Worm (Caenorhabditis elegans): ENCODE results near the gene C33F10.12.

The C33F10.12 gene

DNA sequence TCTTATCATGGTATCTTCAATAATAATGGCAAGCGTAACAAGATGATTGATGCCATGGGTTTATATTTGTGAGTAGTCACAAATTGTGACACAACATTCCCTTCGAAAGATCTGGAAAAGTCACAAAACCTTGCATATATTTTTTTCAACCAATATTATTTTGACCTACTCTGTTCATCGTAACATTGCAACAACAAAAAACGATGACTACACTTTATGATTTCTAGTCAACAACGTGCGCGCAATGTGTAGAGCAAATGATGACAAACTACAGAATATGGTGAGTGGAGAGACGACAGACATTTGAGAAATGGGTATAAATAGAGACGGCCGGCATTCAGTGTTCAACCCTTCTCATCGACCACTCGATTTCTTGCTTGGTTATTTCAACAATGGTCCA is 44.2 kb upstream of the C33F10.12 start, which contains the start of gene gst-7 (continued):
- no peak for TF ChIP-seq snpc-1.3 (tag; optimal IDR thresholded peaks at IDR 0.05; ENCODE audit: insufficient read depth)
- TF ChIP-seq aptf-2 (GFP tag; conservative IDR thresholded peaks at IDR 0.05): no peak
- no peak for TF ChIP-seq tbx-9 (tag; optimal IDR thresholded peaks at IDR 0.05; ENCODE audit: borderline replicate concordance)
- TF ChIP-seq aptf-3 (GFP tag; IDR thresholded peaks at IDR 0.05): 0 out of 2 replicates have a peak, but pooled peaks have one; percentile 60
- 0 out of 2 replicates have a peak, but pooled peaks have one; percentile 7 for TF ChIP-seq dox-1 (GFP tag; IDR thresholded peaks at IDR 0.05)

DNA sequence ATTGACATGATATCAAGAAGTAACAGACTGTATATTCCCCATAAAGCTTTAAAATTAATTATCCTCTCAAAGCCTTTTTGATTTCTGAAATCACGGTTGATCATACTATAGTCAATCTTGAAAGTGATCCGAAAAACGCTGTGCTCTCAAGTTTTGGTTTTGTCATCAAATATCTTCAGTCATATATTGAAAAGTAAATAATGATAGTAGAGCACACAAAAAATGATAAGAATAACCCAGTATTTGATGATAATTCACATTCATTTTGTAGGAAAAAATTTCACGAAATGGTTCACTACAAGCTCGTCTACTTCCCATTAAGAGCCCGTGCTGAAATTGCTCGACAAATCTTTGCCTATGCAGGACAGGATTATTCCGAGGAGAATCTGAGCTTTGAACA is 42.1 kb upstream of the C33F10.12 start, which contains the start of gene gst-6:
gst-6 (plus strand) TSS at position 263 of the 400 bp plus-strand sequence.
- TF ChIP-seq nhr-80 (tag; optimal IDR thresholded peaks at IDR 0.05) (peak; percentile 29), K12H6.12 (tag; optimal IDR thresholded peaks at IDR 0.05) (no peak)

DNA sequence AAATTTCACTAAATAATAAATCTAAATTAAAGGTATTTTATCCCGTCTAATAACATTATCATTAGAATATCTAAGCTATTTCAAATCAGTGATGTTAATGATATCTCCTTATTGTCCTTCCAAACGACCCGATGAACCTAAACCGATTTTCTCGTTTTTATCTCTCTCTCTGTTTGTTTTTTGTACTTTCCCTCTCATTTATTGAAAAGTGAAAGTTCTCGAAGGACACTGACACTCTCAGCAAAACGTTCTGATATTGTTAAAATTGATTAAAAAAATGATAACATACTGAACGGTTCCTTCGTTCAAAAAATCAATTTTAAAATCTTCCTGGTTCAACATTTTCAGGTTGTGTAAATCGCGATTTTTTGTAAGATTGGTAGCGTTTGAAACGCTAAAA is 38.5 kb upstream of the C33F10.12 start, which contains the start of gene F11G11.13:
F11G11.13 (minus strand) TSS at position 89 of the 400 bp plus-strand sequence.
- TF ChIP-seq aptf-3 (GFP tag; IDR thresholded peaks at IDR 0.05) (no peak), dox-1 (GFP tag; IDR thresholded peaks at IDR 0.05) (no peak), bed-2 (GFP tag; IDR thresholded peaks at IDR 0.05) (no peak), lin-40 (tag; optimal IDR thresholded peaks at IDR 0.05) (peak; percentile 16)

DNA sequence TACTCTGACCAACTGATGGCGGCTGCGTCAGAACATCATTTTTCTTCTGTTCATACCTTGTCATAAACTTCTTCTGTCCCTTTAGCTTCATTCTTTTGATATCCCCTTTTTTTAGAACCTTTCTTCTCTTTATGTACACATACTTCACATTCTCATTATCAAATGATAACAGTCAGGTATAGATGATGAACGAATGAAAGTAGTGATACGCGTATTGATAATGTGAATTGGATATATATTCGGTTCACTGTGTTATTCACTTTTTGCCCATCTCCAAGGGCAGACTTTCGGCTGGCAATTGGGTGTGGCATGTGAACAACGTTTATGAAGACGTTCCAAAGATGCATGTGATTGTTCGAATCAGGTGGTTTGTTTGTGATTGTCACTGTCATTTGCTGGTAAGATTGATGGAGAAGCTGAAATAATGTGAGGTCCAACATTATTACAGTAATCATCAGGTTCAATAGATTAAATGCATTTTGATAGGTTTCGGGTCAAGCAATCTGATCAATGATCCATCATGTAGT is 36.8 kb upstream of the C33F10.12 start, which contains the start of gene F11G11.15:
F11G11.15 (plus strand) TSS at position 511 of the 527 bp plus-strand sequence.
- TF ChIP-seq nfya-2 (GFP tag; IDR thresholded peaks at IDR 0.05): no peak
- TF ChIP-seq dpl-1 (GFP tag; optimal IDR thresholded peaks at IDR 0.05): no peak
- no peak for TF ChIP-seq K12H6.12 (tag; optimal IDR thresholded peaks at IDR 0.05)
- peak; percentile 39 for TF ChIP-seq ztf-26 (tag; optimal IDR thresholded peaks at IDR 0.05)

DNA sequence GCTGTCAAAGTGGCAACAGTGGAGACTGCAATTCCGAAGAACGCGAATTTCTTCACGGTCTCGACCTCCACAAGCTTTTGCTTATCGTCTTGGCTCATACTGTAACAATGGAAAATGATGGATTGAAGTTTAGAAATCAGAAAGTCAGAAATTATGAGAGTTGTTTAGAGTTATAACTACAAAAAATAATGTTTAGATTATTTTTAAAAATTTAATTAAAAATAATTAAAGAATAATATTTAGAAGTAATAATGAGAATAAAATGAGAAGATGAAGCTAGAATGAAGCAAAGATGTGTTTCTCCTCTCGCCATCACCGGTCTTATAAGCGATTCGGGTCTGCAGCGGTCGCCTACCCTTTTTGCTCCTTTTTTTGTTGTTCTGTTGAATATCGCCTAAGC is 35.5 kb upstream of the C33F10.12 start, which contains the start of gene col-73:
col-73 (minus strand) TSS at position 101 of the 400 bp plus-strand sequence.
- TF ChIP-seq xnd-1 (tag; optimal IDR thresholded peaks at IDR 0.05) (no peak), nhr-179 (tag; optimal IDR thresholded peaks at IDR 0.05) (no peak), cebp-1 (GFP tag; IDR thresholded peaks at IDR 0.05) (no peak), cebp-1 (tag; optimal IDR thresholded peaks at IDR 0.05) (no peak), B0336.3 (GFP tag; IDR thresholded peaks at IDR 0.05) (no peak), ztf-22 (GFP tag; optimal IDR thresholded peaks at IDR 0.05) (no peak), mcd-1 (GFP tag; IDR thresholded peaks at IDR 0.05) (no peak), chd-7 (tag; optimal IDR thresholded peaks at IDR 0.05) (no peak), cebp-2 (GFP tag; IDR thresholded peaks at IDR 0.05) (no peak), Y56A3A.18 (GFP tag; IDR thresholded peaks at IDR 0.05) (no peak), ceh-40 (GFP tag; IDR thresholded peaks at IDR 0.05) (no peak), C17E4.6 (GFP tag; IDR thresholded peaks at IDR 0.05) (no peak), snpc-1.1 (tag; optimal IDR thresholded peaks at IDR 0.05; ENCODE audit: insufficient read depth) (no peak), rec-8 (tag; optimal IDR thresholded peaks at IDR 0.05) (no peak), ceh-27 (GFP tag; optimal IDR thresholded peaks at IDR 0.05) (no peak), dpff-1 (tag; optimal IDR thresholded peaks at IDR 0.05) (no peak), attf-6 (GFP tag; IDR thresholded peaks at IDR 0.05) (no peak), aptf-2 (GFP tag; conservative IDR thresholded peaks at IDR 0.05) (no peak), madf-8 (GFP tag; conservative IDR thresholded peaks at IDR 0.05) (no peak), nfya-2 (GFP tag; IDR thresholded peaks at IDR 0.05) (no peak), lin-40 (tag; optimal IDR thresholded peaks at IDR 0.05) (no peak)
